Worm (Caenorhabditis elegans): Measurements from ENCODE around the gene ttr-14.

ttr-14 gene

DNA sequence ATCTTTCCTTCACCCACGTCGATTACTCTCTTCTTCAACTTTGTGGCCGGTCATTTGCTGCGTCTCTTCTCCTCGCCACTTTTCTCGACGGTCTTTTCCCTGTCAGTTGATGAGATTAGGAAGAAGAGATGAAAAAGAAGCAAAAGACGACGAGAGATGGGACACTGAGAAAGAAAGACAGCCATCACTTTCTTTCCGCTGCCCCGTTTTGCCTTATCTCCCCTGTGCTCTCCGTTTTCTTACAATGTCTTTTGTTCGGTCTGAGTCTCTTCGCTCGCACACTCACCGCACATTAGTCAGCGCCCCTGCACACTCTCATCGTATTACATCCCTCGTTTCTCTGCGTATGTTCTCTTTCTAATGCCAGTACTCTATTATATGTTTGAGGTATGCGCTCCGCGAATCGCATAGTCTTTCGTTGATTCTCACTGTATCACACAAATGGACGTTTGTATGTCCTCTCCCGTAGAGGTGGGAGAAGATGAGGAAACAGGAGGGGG, 21.1 kb upstream of the ttr-14 start (continued):
- TF ChIP-seq Y56A3A.18 (GFP tag; IDR thresholded peaks at IDR 0.05) = 0 out of 2 replicates have a peak, but pooled peaks have one; percentile 37
- peak; percentile 80 for TF ChIP-seq gei-17 (GFP tag; optimal IDR thresholded peaks at IDR 0.05)
- peak; percentile 54 for TF ChIP-seq athp-1 (tag; optimal IDR thresholded peaks at IDR 0.05)
- no peak for TF ChIP-seq cebp-1 (GFP tag; IDR thresholded peaks at IDR 0.05)
- TF ChIP-seq cebp-1 (tag; optimal IDR thresholded peaks at IDR 0.05) = peak; percentile 89
- TF ChIP-seq tbp1 (GFP tag; optimal IDR thresholded peaks at IDR 0.05) = peak; percentile 62
- TF ChIP-seq unc-130 (GFP tag; optimal IDR thresholded peaks at IDR 0.05) = no peak
- no peak for TF ChIP-seq nhr-120 (GFP tag; IDR thresholded peaks at IDR 0.05)
- peak; percentile 87 for TF ChIP-seq ztf-22 (GFP tag; optimal IDR thresholded peaks at IDR 0.05)
- TF ChIP-seq C06A6.2 (GFP tag; conservative IDR thresholded peaks at IDR 0.05) = peak; percentile 74
- TF ChIP-seq hmg-20 (GFP tag; IDR thresholded peaks at IDR 0.05) = peak; percentile 68; the same call in 1 of the 2 replicates
- TF ChIP-seq ztf-26 (tag; optimal IDR thresholded peaks at IDR 0.05) = peak; percentile 85
- peak; percentile 68 for TF ChIP-seq mcd-1 (GFP tag; IDR thresholded peaks at IDR 0.05)
- TF ChIP-seq tlf-1 (GFP tag; optimal IDR thresholded peaks at IDR 0.05) = peak; percentile 64
- peak; percentile 91 for TF ChIP-seq K12H6.12 (tag; optimal IDR thresholded peaks at IDR 0.05)
- no peak for TF ChIP-seq Y79H2A.3 (GFP tag; conservative IDR thresholded peaks at IDR 0.05)
- TF ChIP-seq nhr-80 (tag; optimal IDR thresholded peaks at IDR 0.05) = peak; percentile 92
- peak; percentile 89 for TF ChIP-seq somi-1 (GFP tag; optimal IDR thresholded peaks at IDR 0.05)
- TF ChIP-seq ZK185.1 (tag; optimal IDR thresholded peaks at IDR 0.05; ENCODE audit: poor library complexity, severe bottlenecking) = peak; percentile 82
- peak; percentile 40 for TF ChIP-seq ztf-18 (tag; optimal IDR thresholded peaks at IDR 0.05)
- peak; percentile 61 for TF ChIP-seq nhr-90 (tag; optimal IDR thresholded peaks at IDR 0.05)
- peak in 1 of 2 experiments; percentile 6 for TF ChIP-seq rec-8 (tag; optimal IDR thresholded peaks at IDR 0.05)
- peak; percentile 85; the same call in 1 of the 2 replicates for TF ChIP-seq nfyb-1 (GFP tag; IDR thresholded peaks at IDR 0.05)
- TF ChIP-seq Y67H2A.10 (GFP tag; conservative IDR thresholded peaks at IDR 0.05) = no peak
- TF ChIP-seq chd-7 (tag; optimal IDR thresholded peaks at IDR 0.05) = peak; percentile 94
- 0 out of 2 replicates have a peak, but pooled peaks have one; percentile 22 for TF ChIP-seq attf-3 (GFP tag; conservative IDR thresholded peaks at IDR 0.05)
- peak; percentile 3 for TF ChIP-seq F22D6.2 (tag; optimal IDR thresholded peaks at IDR 0.05)
- TF ChIP-seq B0261.1 (tag; optimal IDR thresholded peaks at IDR 0.05) = peak; percentile 9
- no peak for TF ChIP-seq Y53F4B.3 (GFP tag; IDR thresholded peaks at IDR 0.05)
- no peak for TF ChIP-seq ceh-91 (GFP tag; IDR thresholded peaks at IDR 0.05)
- no peak for TF ChIP-seq sptf-2 (GFP tag; optimal IDR thresholded peaks at IDR 0.05)
- peak; percentile 70; the same call in 1 of the 2 replicates for TF ChIP-seq K11D2.4 (GFP tag; IDR thresholded peaks at IDR 0.05)
- peak; percentile 66; the same call in 1 of the 2 replicates for TF ChIP-seq rcor-1 (GFP tag; IDR thresholded peaks at IDR 0.05)
- TF ChIP-seq tbx-9 (tag; optimal IDR thresholded peaks at IDR 0.05; ENCODE audit: borderline replicate concordance) = no peak
- TF ChIP-seq ets-4 (GFP tag; optimal IDR thresholded peaks at IDR 0.05) = peak; percentile 44

ce11 chrX:10766966-10767644, 20.2 kb upstream of the ttr-14 start:
- TF ChIP-seq F10E7.11 (tag; optimal IDR thresholded peaks at IDR 0.05) = no peak
- TF ChIP-seq ekl-4 (GFP tag; IDR thresholded peaks at IDR 0.05) = no peak
- TF ChIP-seq lag-1 (GFP tag; IDR thresholded peaks at IDR 0.05) = no peak
- TF ChIP-seq aptf-2 (GFP tag; conservative IDR thresholded peaks at IDR 0.05) = no peak
- no peak for TF ChIP-seq dpff-1 (tag; optimal IDR thresholded peaks at IDR 0.05)
- TF ChIP-seq atf-7 (tag; optimal IDR thresholded peaks at IDR 0.05) = no peak
- TF ChIP-seq mel-28 (tag; optimal IDR thresholded peaks at IDR 0.05; ENCODE audit: borderline replicate concordance) = no peak
- TF ChIP-seq xnd-1 (tag; optimal IDR thresholded peaks at IDR 0.05) = no peak
- TF ChIP-seq Y53G8AR.9 (GFP tag; conservative IDR thresholded peaks at IDR 0.05) = no peak
- TF ChIP-seq dpl-1 (GFP tag; optimal IDR thresholded peaks at IDR 0.05) = no peak
- no peak for TF ChIP-seq ZK185.1 (tag; optimal IDR thresholded peaks at IDR 0.05; ENCODE audit: poor library complexity, severe bottlenecking)
- TF ChIP-seq mcd-1 (GFP tag; IDR thresholded peaks at IDR 0.05) = no peak
- TF ChIP-seq bed-1 (GFP tag; IDR thresholded peaks at IDR 0.05) = no peak
- TF ChIP-seq F22D6.2 (tag; optimal IDR thresholded peaks at IDR 0.05) = no peak
- TF ChIP-seq rpc-1 (optimal IDR thresholded peaks at IDR 0.05) = no peak
- no peak for TF ChIP-seq rpc-1 (tag; optimal IDR thresholded peaks at IDR 0.05)
- no peak for TF ChIP-seq ceh-91 (GFP tag; IDR thresholded peaks at IDR 0.05)
- TF ChIP-seq ceh-100 (GFP tag; IDR thresholded peaks at IDR 0.05) = no peak
